Fruit fly (Drosophila melanogaster): ENCODE data around the gene dsh.

Gene dsh

dm6 chrX:11338973-11339867 lies 16.5 kb upstream of the dsh start (continued):
- TF ChIP-seq CG30431 (GFP tag; optimal IDR thresholded peaks at IDR 0.05) = no peak
- TF ChIP-seq pnt (GFP tag; optimal IDR thresholded peaks at IDR 0.05) = peak; percentile 28
- TF ChIP-seq Atf3 (GFP tag; optimal IDR thresholded peaks at IDR 0.05) = peak; percentile 52
- peak; percentile 58 for TF ChIP-seq CG30403 (GFP tag; optimal IDR thresholded peaks at IDR 0.05)
- no peak for TF ChIP-seq Ssrp (tag; optimal IDR thresholded peaks at IDR 0.05)
- no peak for TF ChIP-seq cwo (GFP tag; optimal IDR thresholded peaks at IDR 0.05)
- TF ChIP-seq toy (GFP tag; IDR thresholded peaks at IDR 0.05) = no peak
- TF ChIP-seq CG15011 (GFP tag; optimal IDR thresholded peaks at IDR 0.05) = no peak
- peak in 1 of 2 experiments; percentile 72 for TF ChIP-seq Trl (optimal IDR thresholded peaks at IDR 0.05)
- peak; percentile 42 for TF ChIP-seq Trl (GFP tag; optimal IDR thresholded peaks at IDR 0.05)
- peak; percentile 90 for TF ChIP-seq unc-4 (GFP tag; IDR thresholded peaks at IDR 0.05; ENCODE audit: partially characterized antibody)

dm6 chrX:11339868-11340548 lies 15.7 kb upstream of the dsh start, which contains the start of the genes CG34348 and Kap3:
Gene CG34348, plus strand, starts transcription at chrX:11339873.
Gene Kap3, minus strand, starts transcription at chrX:11340084.
- TF ChIP-seq Nf-YC (tag; optimal IDR thresholded peaks at IDR 0.05) = no peak
- TF ChIP-seq Rfx (GFP tag; IDR thresholded peaks at IDR 0.05) = peak; percentile 2; the same call in 1 of the 2 replicates
- TF ChIP-seq mirr (GFP tag; optimal IDR thresholded peaks at IDR 0.05) = no peak
- TF ChIP-seq CG7271 (tag; optimal IDR thresholded peaks at IDR 0.05) = no peak
- no peak for TF ChIP-seq Dip3 (GFP tag; optimal IDR thresholded peaks at IDR 0.05)
- no peak for TF ChIP-seq Mad (GFP tag; optimal IDR thresholded peaks at IDR 0.05)
- TF ChIP-seq NFAT (GFP tag; IDR thresholded peaks at IDR 0.05) = no peak
- peak; percentile 57 for TF ChIP-seq CG8924 (tag; optimal IDR thresholded peaks at IDR 0.05)
- TF ChIP-seq YL-1 (GFP tag; optimal IDR thresholded peaks at IDR 0.05) = no peak
- no peak for TF ChIP-seq croc (GFP tag; conservative IDR thresholded peaks at IDR 0.05)
- no peak for TF ChIP-seq TFAM (GFP tag; optimal IDR thresholded peaks at IDR 0.05)
- TF ChIP-seq gfzf (GFP tag; optimal IDR thresholded peaks at IDR 0.05) = peak; percentile 10
- TF ChIP-seq CG7987 (GFP tag; optimal IDR thresholded peaks at IDR 0.05) = no peak
- TF ChIP-seq bsh (GFP tag; optimal IDR thresholded peaks at IDR 0.05) = peak in 1 of 2 experiments; percentile 47
- no peak for TF ChIP-seq Blimp-1 (GFP tag; optimal IDR thresholded peaks at IDR 0.05)
- TF ChIP-seq Drgx (GFP tag; IDR thresholded peaks at IDR 0.05) = 0 out of 2 replicates have a peak, but pooled peaks have one; percentile 25
- TF ChIP-seq Antp (GFP tag; optimal IDR thresholded peaks at IDR 0.05) = no peak
- TF ChIP-seq otp (GFP tag; IDR thresholded peaks at IDR 0.05) = no peak
- TF ChIP-seq HLH54F (GFP tag; optimal IDR thresholded peaks at IDR 0.05) = no peak
- no peak for TF ChIP-seq chn (GFP tag; optimal IDR thresholded peaks at IDR 0.05)
- TF ChIP-seq fru (optimal IDR thresholded peaks at IDR 0.05) = no peak
- peak; percentile 13 for TF ChIP-seq sqz (GFP tag; optimal IDR thresholded peaks at IDR 0.05)
- no peak for TF ChIP-seq CG17359 (tag; optimal IDR thresholded peaks at IDR 0.05)
- no peak for TF ChIP-seq CG3726 (GFP tag; IDR thresholded peaks at IDR 0.05)
- peak; percentile 9 for TF ChIP-seq Myb (GFP tag; optimal IDR thresholded peaks at IDR 0.05)
- no peak for TF ChIP-seq wor (GFP tag; IDR thresholded peaks at IDR 0.05)
- TF ChIP-seq Oaz (GFP tag; IDR thresholded peaks at IDR 0.05) = no peak
- no peak for TF ChIP-seq Ets97D (GFP tag; optimal IDR thresholded peaks at IDR 0.05)
- no peak for TF ChIP-seq CG11504 (tag; optimal IDR thresholded peaks at IDR 0.05)
- peak; percentile 82 for TF ChIP-seq psq (GFP tag; optimal IDR thresholded peaks at IDR 0.05)
- TF ChIP-seq CG9609 (GFP tag; optimal IDR thresholded peaks at IDR 0.05) = no peak
- no peak for TF ChIP-seq MESR4 (GFP tag; optimal IDR thresholded peaks at IDR 0.05)
- no peak for TF ChIP-seq Hsf (GFP tag; optimal IDR thresholded peaks at IDR 0.05)
- TF ChIP-seq CG32772 (GFP tag; IDR thresholded peaks at IDR 0.05) = peak; percentile 27; the same call in 1 of the 2 replicates
- no peak for TF ChIP-seq rib (GFP tag; IDR thresholded peaks at IDR 0.05)
- TF ChIP-seq ase (GFP tag; IDR thresholded peaks at IDR 0.05) = no peak
- TF ChIP-seq Xbp1 (GFP tag; optimal IDR thresholded peaks at IDR 0.05) = no peak
- TF ChIP-seq CkIIα-i1 (GFP tag; IDR thresholded peaks at IDR 0.05) = no peak

All from whole organism, embryonic.